Worm (Caenorhabditis elegans) whole organism, mixed stage, embryonic: ENCODE results near the gene lgc-50.

Experiments used
- blmp-1 ChIP-seq: fragments of 150-350 bp; optimal IDR thresholded peaks from 2 replicates; lab custom pipeline; 2014; ENCODE audit warnings: missing biosample characterization, missing genetic modification characterization
- ceh-43 ChIP-seq: fragments of 200-800 bp; sonication (Bioruptor generic); optimal IDR thresholded peaks from 2 replicates; lab custom pipeline; 2018; ENCODE audit warnings: mild to moderate bottlenecking, missing genetic modification characterization, moderate library complexity, missing compliant biosample characterization
- ceh-83 ChIP-seq: fragments of 200-800 bp; sonication (Bioruptor generic); optimal IDR thresholded peaks from 2 replicates; lab custom pipeline; 2018; ENCODE audit warnings: mild to moderate bottlenecking, missing genetic modification characterization, missing compliant biosample characterization
- ces-1 ChIP-seq: fragments of 150-350 bp; optimal IDR thresholded peaks from 2 replicates; lab custom pipeline; 2014; ENCODE audit warnings: missing biosample characterization, missing genetic modification reagents, missing genetic modification characterization
- cnd-1 ChIP-seq: fragments of 200-800 bp; sonication (Bioruptor generic); optimal IDR thresholded peaks from 2 replicates; lab custom pipeline; 2018; ENCODE audit warnings: mild to moderate bottlenecking, missing genetic modification characterization, missing compliant biosample characterization
- drap-1 ChIP-seq: fragments of 200-800 bp; sonication (Bioruptor generic); optimal IDR thresholded peaks from 3 replicates; lab custom pipeline; 2018; ENCODE audit warnings: mild to moderate bottlenecking, missing genetic modification characterization, missing compliant biosample characterization
- elt-1 ChIP-seq: sonication (generic microtip); optimal IDR thresholded peaks from 2 replicates; lab custom pipeline; 2017; ENCODE audit warnings: missing genetic modification characterization, mild to moderate bottlenecking, missing compliant biosample characterization, antibody characterized with exemption, moderate library complexity, borderline replicate concordance; ENCODE audit not compliant: insufficient read depth
- elt-3 ChIP-seq: fragments of 150-350 bp; optimal IDR thresholded peaks from 2 replicates; lab custom pipeline; 2014; ENCODE audit warnings: missing biosample characterization, missing genetic modification characterization
- flh-1 ChIP-seq: fragments of 200-800 bp; sonication (Bioruptor generic); optimal IDR thresholded peaks from 2 replicates; lab custom pipeline; 2018; ENCODE audit warnings: mild to moderate bottlenecking, missing genetic modification characterization, moderate library complexity, missing compliant biosample characterization
- hlh-1 ChIP-seq: fragments of 150-350 bp; optimal IDR thresholded peaks from 2 replicates; lab custom pipeline; 2014; ENCODE audit warnings: missing biosample characterization, missing genetic modification reagents, missing genetic modification characterization
- lin-13 ChIP-seq: fragments of 150-350 bp; optimal IDR thresholded peaks from 2 replicates; lab custom pipeline; 2014; ENCODE audit warnings: missing biosample characterization, missing genetic modification characterization
- lin-32 ChIP-seq: fragments of 200-800 bp; sonication (Bioruptor generic); optimal IDR thresholded peaks from 2 replicates; lab custom pipeline; 2018; ENCODE audit warnings: mild to moderate bottlenecking, missing genetic modification characterization, missing compliant biosample characterization
- lsy-2 ChIP-seq: fragments of 150-350 bp; optimal IDR thresholded peaks from 2 replicates; lab custom pipeline; 2014; ENCODE audit warnings: missing biosample characterization, missing genetic modification characterization
- mab-5 ChIP-seq: fragments of 150-350 bp; optimal IDR thresholded peaks from 2 replicates; lab custom pipeline; 2014; ENCODE audit warnings: missing biosample characterization, missing genetic modification characterization
- mep-1 ChIP-seq: fragments of 150-350 bp; optimal IDR thresholded peaks from 2 replicates; lab custom pipeline; 2017; ENCODE audit warnings: missing biosample characterization, missing genetic modification reagents, missing genetic modification characterization, inconsistent platforms
- nhr-12 ChIP-seq: fragments of 150-350 bp; optimal IDR thresholded peaks from 2 replicates; lab custom pipeline; 2014; ENCODE audit warnings: missing biosample characterization, missing genetic modification characterization
- nhr-2 ChIP-seq: fragments of 150-350 bp; optimal IDR thresholded peaks from 2 replicates; lab custom pipeline; 2014; ENCODE audit warnings: missing biosample characterization, missing genetic modification characterization
- nhr-76 ChIP-seq: sonication (generic microtip); optimal IDR thresholded peaks from 2 replicates; lab custom pipeline; 2017; ENCODE audit warnings: missing biosample characterization, missing genetic modification characterization
- sem-2 ChIP-seq: fragments of 200-800 bp; sonication (Bioruptor generic); optimal IDR thresholded peaks from 2 replicates; lab custom pipeline; 2018; ENCODE audit warnings: mild to moderate bottlenecking, missing genetic modification characterization, missing compliant biosample characterization
- snpc-4 ChIP-seq: fragments of 150-350 bp; optimal IDR thresholded peaks from 2 replicates; lab custom pipeline; 2014; ENCODE audit warnings: missing biosample characterization, missing genetic modification characterization
- sptf-1 ChIP-seq: sonication (generic microtip); optimal IDR thresholded peaks from 2 replicates; lab custom pipeline; 2017; ENCODE audit warnings: mild to moderate bottlenecking, missing genetic modification characterization, moderate library complexity, missing compliant biosample characterization
- tbx-8 ChIP-seq: fragments of 200-800 bp; sonication (Bioruptor generic); optimal IDR thresholded peaks from 2 replicates; lab custom pipeline; 2018; ENCODE audit warnings: mild to moderate bottlenecking, missing genetic modification characterization, moderate library complexity, missing compliant biosample characterization
- unc-120 ChIP-seq: sonication (generic microtip); optimal IDR thresholded peaks from 2 replicates; lab custom pipeline; 2017; ENCODE audit warnings: missing genetic modification characterization, missing compliant biosample characterization; ENCODE audit not compliant: poor library complexity, severe bottlenecking
- unc-62 ChIP-seq: fragments of 150-350 bp; optimal IDR thresholded peaks from 2 replicates; lab custom pipeline; 2014; ENCODE audit warnings: missing biosample characterization, missing genetic modification reagents, missing genetic modification characterization
- zip-8 ChIP-seq: fragments of 150-350 bp; optimal IDR thresholded peaks from 2 replicates; lab custom pipeline; 2014; ENCODE audit warnings: missing biosample characterization, missing genetic modification characterization
- ztf-11 ChIP-seq: fragments of 150-350 bp; optimal IDR thresholded peaks from 2 replicates; lab custom pipeline; 2014; ENCODE audit warnings: missing biosample characterization, missing genetic modification characterization

lgc-50 gene

ce11 chrIII:7370569-7370968 is 24.7 kb downstream of the lgc-50 start:
- no peak for TF ChIP-seq hlh-1 (tag; lab: Kevin White, UChicago)
- no peak for TF ChIP-seq mab-5 (tag; lab: Kevin White, UChicago)
- TF ChIP-seq nhr-76 (tag; lab: Kevin White, UChicago), result no peak
- no peak for TF ChIP-seq drap-1 (GFP tag; lab: Kevin White, UChicago)
- no peak for TF ChIP-seq ztf-11
- TF ChIP-seq unc-120, result no peak
- no peak for TF ChIP-seq nhr-12 (tag; lab: Kevin White, UChicago)
- TF ChIP-seq elt-3 (tag; lab: Kevin White, UChicago), result no peak
- TF ChIP-seq ces-1 (GFP tag; lab: Kevin White, UChicago), result no peak
- no peak for TF ChIP-seq snpc-4 (tag; lab: Kevin White, UChicago)
- TF ChIP-seq lin-13 (tag; lab: Kevin White, UChicago), result no peak
- no peak for TF ChIP-seq tbx-8 (GFP tag; lab: Kevin White, UChicago)
- no peak for TF ChIP-seq ceh-43 (GFP tag; lab: Kevin White, UChicago)
- no peak for TF ChIP-seq blmp-1 (tag; lab: Kevin White, UChicago)
- no peak for TF ChIP-seq lin-32 (GFP tag; lab: Kevin White, UChicago)
- TF ChIP-seq elt-1, result no peak
- no peak for TF ChIP-seq cnd-1 (tag; lab: Kevin White, UChicago)
- no peak for TF ChIP-seq flh-1 (GFP tag; lab: Kevin White, UChicago)

ce11 chrIII:7369394-7370024 is 25.7 kb downstream of the lgc-50 start:
- TF ChIP-seq snpc-4 (tag; lab: Kevin White, UChicago) (no peak), tbx-8 (GFP tag; lab: Kevin White, UChicago) (no peak), unc-120 (no peak), sptf-1 (tag; lab: Kevin White, UChicago) (no peak), zip-8 (tag; lab: Kevin White, UChicago) (no peak), ceh-43 (GFP tag; lab: Kevin White, UChicago) (no peak)

DNA sequence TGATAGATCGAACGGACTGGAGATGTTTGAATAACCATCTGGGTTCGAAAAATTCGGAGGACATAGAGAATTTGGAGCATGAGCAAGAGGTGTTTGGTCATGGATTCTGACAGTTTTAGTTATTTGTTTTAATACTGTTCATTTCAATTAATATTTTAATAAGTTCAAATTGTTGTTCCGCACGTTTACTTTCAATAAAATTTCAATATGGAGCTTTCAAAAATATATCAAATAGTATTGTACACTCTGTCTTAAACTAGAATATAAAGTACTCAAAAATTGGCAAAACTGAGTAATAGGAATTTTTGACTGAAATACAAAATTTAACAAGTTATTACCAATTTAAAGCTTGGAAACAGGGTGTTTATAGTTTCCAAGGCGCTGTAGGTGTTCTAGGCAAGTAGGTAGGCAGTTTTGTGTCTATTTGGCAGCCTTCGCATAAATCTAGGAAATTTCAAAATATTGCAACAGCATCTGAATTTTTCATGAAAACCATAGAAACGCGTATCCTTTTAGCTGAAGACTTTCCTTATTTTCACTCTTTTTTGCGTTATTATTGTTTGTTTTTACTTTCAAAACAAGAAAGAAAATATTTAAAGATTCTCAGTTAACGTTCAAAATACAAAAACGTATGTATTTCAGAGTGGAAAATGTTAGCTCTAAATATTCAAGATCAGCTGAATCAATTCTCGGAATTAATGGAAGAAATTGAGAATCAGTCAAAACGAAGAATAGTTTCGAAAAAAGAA is 28.1 kb downstream of the lgc-50 start, which contains the start of the genes T20B12.5 and T20B12.4:
T20B12.5 (minus strand) TSS at position 101 of the 749 bp plus-strand sequence.
T20B12.4 (plus strand) TSS at position 699 of the 749 bp plus-strand sequence.
- TF ChIP-seq ceh-83 (GFP tag; lab: Kevin White, UChicago) (no peak), elt-1 (no peak), cnd-1 (tag; lab: Kevin White, UChicago) (no peak)

- TF ChIP-seq unc-62, result no peak
- TF ChIP-seq nhr-2 (tag; lab: Kevin White, UChicago), result no peak
- TF ChIP-seq zip-8 (tag; lab: Kevin White, UChicago), result no peak
- TF ChIP-seq nhr-12 (tag; lab: Kevin White, UChicago), result no peak
- no peak for TF ChIP-seq flh-1 (GFP tag; lab: Kevin White, UChicago)
- TF ChIP-seq mab-5 (tag; lab: Kevin White, UChicago), result no peak
- no peak for TF ChIP-seq lin-32 (GFP tag; lab: Kevin White, UChicago)
- TF ChIP-seq elt-3 (tag; lab: Kevin White, UChicago), result no peak
- no peak for TF ChIP-seq blmp-1 (tag; lab: Kevin White, UChicago)
- no peak for TF ChIP-seq sem-2 (GFP tag; lab: Kevin White, UChicago)
- TF ChIP-seq lin-13 (tag; lab: Kevin White, UChicago), result no peak
- no peak for TF ChIP-seq tbx-8 (GFP tag; lab: Kevin White, UChicago)
- no peak for TF ChIP-seq unc-120
Measured at ce11 chrIII:7365602-7366001, 29.7 kb downstream of the lgc-50 start, which contains the start of gene F08F8.11. F08F8.11 (plus strand) TSS chrIII:7365902.

DNA sequence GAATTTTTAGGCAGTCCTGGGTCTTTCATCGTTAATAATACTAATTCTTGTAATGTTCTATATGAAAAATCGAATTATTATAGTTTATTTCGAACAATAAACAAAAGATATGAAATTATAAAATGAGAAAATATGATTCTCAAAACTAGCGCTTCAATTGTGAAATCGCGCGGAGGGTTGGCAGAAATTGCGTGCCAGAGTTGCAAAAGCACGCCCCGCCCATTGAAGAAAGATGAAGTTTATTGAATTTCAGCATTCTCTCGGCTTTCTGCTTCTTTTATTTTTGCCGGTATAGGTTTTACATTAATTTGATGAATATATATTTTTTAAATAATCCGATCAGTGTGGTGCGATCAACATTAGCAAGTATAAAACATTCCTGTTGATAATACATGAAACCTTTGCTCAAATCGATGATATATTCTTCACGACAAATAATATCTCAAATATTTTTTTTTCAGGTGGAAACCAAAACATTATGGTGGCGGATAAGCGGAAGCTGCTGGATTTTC is 36.2 kb downstream of the lgc-50 start, which contains the start of the genes eco-1 and hmgr-1:
eco-1 (minus strand) TSS at position 59 of the 512 bp plus-strand sequence.
hmgr-1 (plus strand) TSS at position 462 of the 512 bp plus-strand sequence.
- TF ChIP-seq blmp-1 (tag; lab: Kevin White, UChicago) (no peak), ceh-83 (GFP tag; lab: Kevin White, UChicago) (no peak), mep-1 (tag; lab: Kevin White, UChicago) (peak; percentile 44), lsy-2 (peak; percentile 64), ces-1 (GFP tag; lab: Kevin White, UChicago) (peak; percentile 45)
